Fruit fly (Drosophila melanogaster) whole organism, embryonic: ENCODE results near the gene CG32944.

Experiments
- Adf1 ChIP-seq: fragments of 200-800 bp; sonication (Bioruptor generic); IDR thresholded peaks from 2 replicates; pipeline ENCODE4 v1.3.6; 2022; ENCODE audit warnings: missing biosample characterization, missing genetic modification characterization
- CG10462 ChIP-seq: fragments of 200-800 bp; sonication (Bioruptor generic); optimal IDR thresholded peaks from 2 replicates; lab custom pipeline; 2016; ENCODE audit warnings: missing biosample characterization, missing genetic modification characterization
- CG10654 ChIP-seq: fragments of 200-800 bp; sonication (Bioruptor generic); optimal IDR thresholded peaks from 2 replicates; lab custom pipeline; 2016; ENCODE audit warnings: missing biosample characterization, missing genetic modification characterization
- CG10959 ChIP-seq: fragments of 200-800 bp; sonication (Bioruptor generic); IDR thresholded peaks from 2 replicates; pipeline ENCODE4 v1.3.6; 2022; ENCODE audit warnings: missing biosample characterization, missing genetic modification characterization
- CG10979 ChIP-seq: fragments of 200-800 bp; sonication (Bioruptor generic); optimal IDR thresholded peaks from 2 replicates; lab custom pipeline; 2018; ENCODE audit warnings: missing biosample characterization, mild to moderate bottlenecking, missing genetic modification characterization, moderate library complexity
- CG11398 ChIP-seq: fragments of 200-800 bp; sonication (Bioruptor generic); optimal IDR thresholded peaks from 2 replicates; lab custom pipeline; 2016; ENCODE audit warnings: missing biosample characterization, missing genetic modification characterization
- CG14441 ChIP-seq: fragments of 200-800 bp; sonication (Bioruptor generic); IDR thresholded peaks from 2 replicates; pipeline ENCODE4 v1.3.6; 2022; ENCODE audit warnings: missing biosample characterization, missing genetic modification characterization
- CG16815 ChIP-seq: fragments of 200-800 bp; sonication (Bioruptor generic); optimal IDR thresholded peaks from 3 replicates; lab custom pipeline; 2017; ENCODE audit warnings: missing biosample characterization, mild to moderate bottlenecking, missing genetic modification characterization
- CG17186 ChIP-seq: fragments of 200-800 bp; sonication (Bioruptor generic); optimal IDR thresholded peaks from 3 replicates; lab custom pipeline; 2017; ENCODE audit warnings: missing biosample characterization, missing genetic modification reagents, missing genetic modification characterization
- CG17612 ChIP-seq: fragments of 200-800 bp; sonication (Bioruptor generic); IDR thresholded peaks from 2 replicates; pipeline ENCODE4 v1.3.6; 2022; ENCODE audit warnings: missing biosample characterization, missing genetic modification characterization
- CG17829 ChIP-seq: fragments of 200-800 bp; optimal IDR thresholded peaks from 2 replicates; lab custom pipeline; 2019; ENCODE audit warnings: missing biosample characterization, mild to moderate bottlenecking, missing genetic modification characterization, moderate library complexity
- CG1792 ChIP-seq: fragments of 200-800 bp; sonication (Bioruptor generic); optimal IDR thresholded peaks from 2 replicates; lab custom pipeline; 2016; ENCODE audit warnings: missing biosample characterization, missing genetic modification characterization
- CG18011 ChIP-seq: fragments of 200-800 bp; sonication (Bioruptor generic); optimal IDR thresholded peaks from 2 replicates; lab custom pipeline; 2017; ENCODE audit warnings: missing biosample characterization, missing genetic modification characterization, mild to moderate bottlenecking, moderate library complexity, missing genotype
- CG2120 ChIP-seq: fragments of 200-800 bp; sonication (Bioruptor generic); optimal IDR thresholded peaks from 3 replicates; lab custom pipeline; 2016; ENCODE audit warnings: missing biosample characterization, missing genetic modification characterization
- CG2712 ChIP-seq: fragments of 200-800 bp; optimal IDR thresholded peaks from 3 replicates; lab custom pipeline; 2019; ENCODE audit warnings: missing biosample characterization, mild to moderate bottlenecking, missing genetic modification characterization, moderate library complexity
- CG2875 ChIP-seq: fragments of 200-800 bp; sonication (Bioruptor generic); optimal IDR thresholded peaks from 2 replicates; lab custom pipeline; 2017; ENCODE audit warnings: missing biosample characterization, mild to moderate bottlenecking, missing genetic modification characterization, missing genetic modification reagents
- CG3281 ChIP-seq: fragments of 200-800 bp; sonication (Bioruptor generic); optimal IDR thresholded peaks from 3 replicates; lab custom pipeline; 2017; ENCODE audit warnings: missing biosample characterization, mild to moderate bottlenecking, missing genetic modification characterization
- CG5245 ChIP-seq: fragments of 200-800 bp; sonication (Bioruptor generic); optimal IDR thresholded peaks from 3 replicates; lab custom pipeline; 2016; ENCODE audit warnings: missing biosample characterization, missing genetic modification characterization
- CG6765 ChIP-seq: fragments of 200-800 bp; sonication (Bioruptor generic); optimal IDR thresholded peaks from 3 replicates; lab custom pipeline; 2017; ENCODE audit warnings: missing biosample characterization, mild to moderate bottlenecking, missing genetic modification characterization
- CG7928 ChIP-seq: fragments of 200-800 bp; sonication (Bioruptor generic); optimal IDR thresholded peaks from 2 replicates; lab custom pipeline; 2017; ENCODE audit warnings: missing biosample characterization, mild to moderate bottlenecking, missing genetic modification characterization
- CG8290 ChIP-seq, 3 experiments: fragments of 200-800 bp; sonication (Bioruptor generic); optimal IDR thresholded peaks; 2 replicates each; lab custom pipeline; 2016 to 2019; ENCODE audit warnings: missing biosample characterization in 3 of 3, missing genetic modification characterization in 3 of 3, mild to moderate bottlenecking in 2 of 3, moderate library complexity in 1 of 3
- Doc2 ChIP-seq: fragments of 200-800 bp; sonication (Bioruptor generic); IDR thresholded peaks from 2 replicates; pipeline ENCODE4 v1.3.6; 2022; ENCODE audit warnings: missing biosample characterization, missing genetic modification characterization
- Gug ChIP-seq: fragments of 200-800 bp; sonication (Bioruptor generic); IDR thresholded peaks from 4 replicates; pipeline ENCODE4 v1.3.6; 2022; ENCODE audit warnings: missing biosample characterization, missing genetic modification characterization
- H2.0 ChIP-seq: fragments of 200-800 bp; sonication (Bioruptor generic); IDR thresholded peaks from 2 replicates; pipeline ENCODE4 v1.3.6; 2022; ENCODE audit warnings: missing biosample characterization, missing genetic modification characterization
- Hr78 ChIP-seq, 2 experiments: fragments of 200-800 bp in 1 of 2; fragments of >200 bp in 1 of 2; sonication (Bioruptor generic) in 1 of 2; optimal IDR thresholded peaks; 2 replicates each; lab custom pipeline; 2017 to 2019; ENCODE audit warnings: missing biosample characterization in 2 of 2, missing genetic modification characterization in 2 of 2, mild to moderate bottlenecking in 1 of 2, moderate library complexity in 1 of 2
- Mes4 ChIP-seq: fragments of 200-800 bp; sonication (Bioruptor generic); optimal IDR thresholded peaks from 2 replicates; lab custom pipeline; 2016; ENCODE audit warnings: missing biosample characterization, missing genetic modification characterization
- NC2β ChIP-seq: fragments of 200-800 bp; sonication (Bioruptor generic); optimal IDR thresholded peaks from 2 replicates; lab custom pipeline; 2016; ENCODE audit warnings: missing biosample characterization, missing genetic modification characterization
- Nf-YB ChIP-seq: fragments of 200-800 bp; sonication (Bioruptor generic); optimal IDR thresholded peaks from 3 replicates; lab custom pipeline; 2019; ENCODE audit warnings: missing biosample characterization, mild to moderate bottlenecking, missing genetic modification characterization, moderate library complexity
- Ptx1 ChIP-seq: fragments of 200-800 bp; sonication (Bioruptor generic); IDR thresholded peaks from 2 replicates; pipeline ENCODE4 v1.3.6; 2022; ENCODE audit warnings: missing biosample characterization, missing genetic modification characterization
- Rx ChIP-seq: fragments of 200-800 bp; sonication (Bioruptor generic); IDR thresholded peaks from 2 replicates; pipeline ENCODE4 v1.3.6; 2022; ENCODE audit warnings: missing biosample characterization, missing genetic modification characterization
- Sox100B ChIP-seq: fragments of 200-800 bp; sonication (Bioruptor generic); optimal IDR thresholded peaks from 3 replicates; lab custom pipeline; 2018; ENCODE audit warnings: missing biosample characterization, mild to moderate bottlenecking, missing genetic modification characterization
- Sry-δ ChIP-seq: fragments of 200-800 bp; sonication (Bioruptor generic); optimal IDR thresholded peaks from 2 replicates; lab custom pipeline; 2016; ENCODE audit warnings: missing biosample characterization, missing genetic modification characterization
- ab ChIP-seq: fragments of 200-800 bp; sonication (Bioruptor generic); optimal IDR thresholded peaks from 2 replicates; lab custom pipeline; 2016; ENCODE audit warnings: missing biosample characterization, missing genetic modification characterization
- abd-A ChIP-seq: fragments of 200-800 bp; sonication (Bioruptor generic); optimal IDR thresholded peaks from 3 replicates; lab custom pipeline; 2019; ENCODE audit warnings: missing biosample characterization, mild to moderate bottlenecking, missing genetic modification characterization, moderate library complexity
- ap ChIP-seq: fragments of 200-800 bp; sonication (Bioruptor generic); IDR thresholded peaks from 2 replicates; pipeline ENCODE4 v1.3.6; 2022; ENCODE audit warnings: missing biosample characterization, missing genetic modification characterization
- bcd ChIP-seq: fragments of 200-800 bp; sonication (Bioruptor generic); optimal IDR thresholded peaks from 2 replicates; lab custom pipeline; 2017; ENCODE audit warnings: missing biosample characterization, mild to moderate bottlenecking, missing genetic modification characterization
- bigmax ChIP-seq: fragments of 200-800 bp; sonication (Bioruptor generic); optimal IDR thresholded peaks from 2 replicates; lab custom pipeline; 2018; ENCODE audit warnings: missing biosample characterization, mild to moderate bottlenecking, missing genetic modification characterization
- chinmo ChIP-seq: fragments of 200-800 bp; sonication (Bioruptor generic); IDR thresholded peaks from 4 replicates; pipeline ENCODE4 v1.3.6; 2022; ENCODE audit warnings: missing biosample characterization, missing genetic modification characterization; ENCODE audit not compliant: partially characterized antibody
- fd64A ChIP-seq: fragments of 200-800 bp; sonication (Bioruptor generic); optimal IDR thresholded peaks from 3 replicates; lab custom pipeline; 2018; ENCODE audit warnings: missing biosample characterization, mild to moderate bottlenecking, missing genetic modification characterization
- grn ChIP-seq: fragments of 200-800 bp; sonication (Bioruptor generic); optimal IDR thresholded peaks from 3 replicates; lab custom pipeline; 2017; ENCODE audit warnings: missing biosample characterization, missing genetic modification characterization
- lbe ChIP-seq: fragments of 200-800 bp; sonication (Bioruptor generic); optimal IDR thresholded peaks from 2 replicates; lab custom pipeline; 2016; ENCODE audit warnings: missing biosample characterization, mild to moderate bottlenecking, missing genetic modification characterization
- sc ChIP-seq, 3 experiments: fragments of >200 bp in 2 of 3; fragments of 200-800 bp in 1 of 3; sonication (Bioruptor generic) in 1 of 3; optimal IDR thresholded peaks; 2 replicates in 2 of 3; 3 replicates in 1 of 3; lab custom pipeline; 2017; ENCODE audit warnings: mild to moderate bottlenecking in 1 of 3, missing biosample characterization in 1 of 3, missing genetic modification characterization in 1 of 3, missing genetic modification reagents in 1 of 3
- slp2 ChIP-seq: fragments of 200-800 bp; sonication (Bioruptor generic); optimal IDR thresholded peaks from 2 replicates; lab custom pipeline; 2016; ENCODE audit warnings: missing biosample characterization, missing genetic modification characterization
- tll ChIP-seq, 2 experiments: fragments of 200-800 bp in 1 of 2; fragments of >200 bp in 1 of 2; sonication (Bioruptor generic) in 1 of 2; optimal IDR thresholded peaks; 2 replicates each; lab custom pipeline; 2017 to 2019; ENCODE audit warnings: missing biosample characterization in 2 of 2, missing genetic modification characterization in 2 of 2, mild to moderate bottlenecking in 1 of 2, moderate library complexity in 1 of 2
- zf30C ChIP-seq: fragments of 200-800 bp; sonication (Bioruptor generic); optimal IDR thresholded peaks from 3 replicates; lab custom pipeline; 2018; ENCODE audit warnings: missing biosample characterization, mild to moderate bottlenecking, missing genetic modification characterization

CG32944 gene

DNA sequence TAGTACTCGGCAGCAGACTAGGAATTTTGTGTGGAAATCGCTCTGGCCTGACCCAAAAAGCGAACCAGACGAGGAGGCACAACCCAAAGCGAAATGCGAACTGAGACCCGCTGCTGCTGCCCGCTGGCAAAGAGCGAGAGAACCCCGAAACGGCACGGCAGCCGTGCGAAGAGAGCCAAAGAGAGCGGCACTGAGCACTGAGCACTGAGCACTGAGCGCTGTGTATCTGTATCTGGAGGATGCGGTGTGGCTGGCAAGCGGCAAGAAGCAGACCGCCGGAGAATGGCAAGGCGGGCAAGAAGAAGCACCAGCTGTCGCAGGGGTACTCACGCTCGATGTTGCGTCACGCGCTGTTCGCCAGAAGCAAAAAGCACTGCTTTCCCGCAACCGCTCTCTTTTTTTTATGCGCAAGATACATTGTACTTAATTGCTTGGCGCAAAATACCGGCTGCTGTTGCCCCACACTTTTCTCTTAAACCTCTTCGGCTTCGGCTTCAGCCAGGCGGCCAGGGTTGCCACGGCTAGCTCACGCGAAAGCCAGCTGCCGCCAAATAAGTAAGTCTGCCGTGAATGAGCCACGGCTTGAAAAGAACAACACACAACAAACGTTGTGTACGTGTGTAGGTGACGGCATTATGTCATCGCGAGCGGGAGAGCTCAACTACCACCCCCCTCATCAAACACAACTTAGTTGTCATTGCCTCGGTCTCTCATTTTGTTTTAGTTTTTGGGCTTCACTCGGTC, 34.0 kb upstream of the CG32944 start (continued):
- TF ChIP-seq CG8290 (GFP tag; optimal IDR thresholded peaks at IDR 0.05; lab: Kevin White, UChicago) (peak; percentile 29), CG8290 (tag; optimal IDR thresholded peaks at IDR 0.05; lab: Kevin White, UChicago) (peak; percentile 45 to 60), CG6765 (GFP tag; lab: Kevin White, UChicago) (peak; percentile 28)

DNA sequence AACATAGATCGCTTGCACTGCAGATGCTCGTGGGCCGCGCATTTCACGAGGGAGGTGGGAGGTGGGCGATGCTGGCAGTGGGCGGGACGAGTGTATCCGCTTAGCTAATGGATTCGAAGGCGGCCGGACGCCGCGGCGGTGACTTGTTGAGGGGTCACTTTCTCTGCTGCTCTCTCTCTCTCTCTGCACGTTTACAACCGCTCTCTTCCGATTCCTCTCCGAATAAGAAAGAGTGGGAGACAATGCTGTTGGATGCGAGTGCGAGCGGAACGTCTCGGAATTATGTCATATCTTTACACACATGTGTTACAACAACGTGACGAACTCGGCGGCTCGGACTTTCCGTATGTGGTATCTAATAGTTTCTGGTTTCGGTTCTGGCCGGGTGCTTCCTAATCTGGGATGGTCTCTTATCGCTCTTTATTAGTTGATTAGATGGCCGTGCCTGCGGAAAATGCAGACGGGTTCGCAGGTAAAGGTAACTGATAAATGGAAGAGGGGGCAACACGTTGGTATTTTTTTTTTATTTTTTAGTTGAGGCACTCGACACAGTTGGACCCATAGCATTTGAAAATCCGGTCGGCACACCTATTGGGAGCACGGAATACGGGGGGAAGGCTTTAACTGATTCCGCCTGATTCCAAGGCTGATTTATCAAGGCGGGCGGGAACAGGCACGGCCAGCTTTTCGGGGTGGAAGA, 33.1 kb upstream of the CG32944 start:
- peak; percentile 2 for TF ChIP-seq abd-A (tag; lab: Kevin White, UChicago)
- TF ChIP-seq CG2875, result no peak
- TF ChIP-seq Adf1 (GFP tag; lab: Robert Waterston, UW), result peak; percentile 27; the same call in 1 of the 2 replicates
- TF ChIP-seq H2.0, result no peak
- TF ChIP-seq Sry-δ, result no peak
- TF ChIP-seq CG10654 (GFP tag; lab: Kevin White, UChicago), result no peak
- TF ChIP-seq zf30C (GFP tag; lab: Kevin White, UChicago), result no peak
- no peak for TF ChIP-seq CG14441 (GFP tag; lab: Robert Waterston, UW)
- TF ChIP-seq CG10979 (tag; lab: Kevin White, UChicago), result no peak
- no peak for TF ChIP-seq CG10462 (GFP tag; lab: Kevin White, UChicago)
- no peak for TF ChIP-seq Gug
- no peak for TF ChIP-seq Nf-YB (GFP tag; lab: Kevin White, UChicago)
- TF ChIP-seq CG10959 (GFP tag; lab: Robert Waterston, UW), result no peak
- TF ChIP-seq bcd (GFP tag; lab: Kevin White, UChicago), result no peak
- TF ChIP-seq CG1792 (GFP tag; lab: Kevin White, UChicago), result no peak
- no peak for TF ChIP-seq sc (optimal IDR thresholded peaks at IDR 0.05; lab: Kevin White, UChicago)
- TF ChIP-seq sc (GFP tag; optimal IDR thresholded peaks at IDR 0.05; lab: Kevin White, UChicago), result no peak
- no peak for TF ChIP-seq ap (GFP tag; lab: Robert Waterston, UW)
- no peak for TF ChIP-seq tll (GFP tag; optimal IDR thresholded peaks at IDR 0.05; lab: Kevin White, UChicago)
- TF ChIP-seq fd64A (GFP tag; lab: Kevin White, UChicago), result no peak
- no peak for TF ChIP-seq CG18011 (GFP tag; lab: Kevin White, UChicago)
- no peak for TF ChIP-seq CG17829 (tag; lab: Kevin White, UChicago)
- TF ChIP-seq Ptx1, result no peak
- no peak for TF ChIP-seq Rx (GFP tag; lab: Robert Waterston, UW)
- no peak for TF ChIP-seq CG2712 (tag; lab: Kevin White, UChicago)
- TF ChIP-seq Hr78 (GFP tag; optimal IDR thresholded peaks at IDR 0.05; lab: Kevin White, UChicago), result peak in 1 of 2 experiments; percentile 41
- TF ChIP-seq CG5245 (GFP tag; lab: Kevin White, UChicago), result no peak
- no peak for TF ChIP-seq Mes4 (GFP tag; lab: Kevin White, UChicago)
- TF ChIP-seq Doc2, result no peak
- no peak for TF ChIP-seq CG11398
- no peak for TF ChIP-seq Sox100B (GFP tag; lab: Kevin White, UChicago)
- TF ChIP-seq NC2β (GFP tag; lab: Kevin White, UChicago), result no peak
- no peak for TF ChIP-seq CG3281 (GFP tag; lab: Kevin White, UChicago)
- no peak for TF ChIP-seq bigmax
- no peak for TF ChIP-seq CG17186 (GFP tag; lab: Kevin White, UChicago)
- TF ChIP-seq ab (GFP tag; lab: Kevin White, UChicago), result no peak
- TF ChIP-seq slp2 (GFP tag; lab: Kevin White, UChicago), result no peak
- TF ChIP-seq CG16815 (GFP tag; lab: Kevin White, UChicago), result no peak
- TF ChIP-seq CG2120, result no peak
- TF ChIP-seq CG17612 (GFP tag; lab: Robert Waterston, UW), result no peak
- no peak for TF ChIP-seq chinmo (GFP tag; lab: Robert Waterston, UW)
- TF ChIP-seq CG8290 (GFP tag; optimal IDR thresholded peaks at IDR 0.05; lab: Kevin White, UChicago), result no peak
- no peak for TF ChIP-seq CG8290 (tag; optimal IDR thresholded peaks at IDR 0.05; lab: Kevin White, UChicago)
- TF ChIP-seq lbe (GFP tag; lab: Kevin White, UChicago), result no peak
- TF ChIP-seq CG7928 (GFP tag; lab: Kevin White, UChicago), result no peak
- TF ChIP-seq grn, result peak; percentile 80
